Worm (Caenorhabditis elegans): ENCODE results near the gene C08D8.1.

DNA sequence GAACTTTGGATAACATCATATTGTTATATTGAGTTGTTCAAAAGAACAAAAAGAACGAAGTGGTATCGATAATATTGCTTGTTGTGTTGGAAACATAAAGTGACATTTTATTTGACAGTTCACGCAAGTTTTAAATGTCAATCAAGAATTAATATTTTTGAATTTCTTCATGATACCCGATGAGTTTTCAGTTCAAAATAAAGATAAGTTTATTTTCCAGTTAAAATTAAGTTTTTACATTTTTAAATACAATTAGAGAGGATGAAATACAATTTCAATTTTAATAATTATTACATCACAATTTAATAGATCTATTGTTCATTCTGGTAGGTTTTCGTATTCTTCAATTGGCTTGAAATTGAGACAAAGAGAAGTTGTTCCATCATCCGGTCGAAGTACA lies 48.1 kb upstream of the C08D8.1 start, which contains the start of gene W02D7.4:
- no peak for TF ChIP-seq ceh-82 (tag; optimal IDR thresholded peaks at IDR 0.05)
- no peak for TF ChIP-seq F13H6.1 (tag; optimal IDR thresholded peaks at IDR 0.05)
- no peak for TF ChIP-seq lsy-2 (tag; optimal IDR thresholded peaks at IDR 0.05)
- TF ChIP-seq ceh-16 (tag; optimal IDR thresholded peaks at IDR 0.05): no peak
- TF ChIP-seq lin-11 (tag; optimal IDR thresholded peaks at IDR 0.05): no peak
- no peak for TF ChIP-seq nhr-77 (tag; optimal IDR thresholded peaks at IDR 0.05)

All from whole organism, L2 larva.